Fruit fly (Drosophila melanogaster) whole organism, embryonic: ENCODE results near the gene CG34450.
A peak's percentile ranks its signal among the peaks of the same experiment; 100 is the strongest.

Experiments used
- C15 ChIP-seq: fragments of 200-800 bp; sonication (Bioruptor generic); IDR thresholded peaks from 3 replicates; pipeline ENCODE4 v1.3.6; 2022; ENCODE audit warnings: missing biosample characterization, missing genetic modification characterization
- CG10209 ChIP-seq: fragments of 200-800 bp; sonication (Bioruptor generic); optimal IDR thresholded peaks from 3 replicates; lab custom pipeline; 2017; ENCODE audit warnings: missing biosample characterization, mild to moderate bottlenecking, missing genetic modification characterization, missing genetic modification reagents
- CG11247 ChIP-seq: fragments of 200-800 bp; sonication (Bioruptor generic); IDR thresholded peaks from 2 replicates; pipeline ENCODE4 v1.3.6; 2022; ENCODE audit warnings: missing biosample characterization, missing genetic modification characterization
- CG12071 ChIP-seq: fragments of 200-800 bp; sonication (Bioruptor generic); optimal IDR thresholded peaks from 3 replicates; lab custom pipeline; 2018; ENCODE audit warnings: missing biosample characterization, mild to moderate bottlenecking, missing genetic modification characterization
- CG12104 ChIP-seq: fragments of 200-800 bp; sonication (Bioruptor generic); optimal IDR thresholded peaks from 3 replicates; lab custom pipeline; 2016; ENCODE audit warnings: missing biosample characterization, missing genetic modification characterization
- CG1233 ChIP-seq: fragments of 200-800 bp; sonication (Bioruptor generic); optimal IDR thresholded peaks from 4 replicates; lab custom pipeline; 2018; ENCODE audit warnings: missing biosample characterization, mild to moderate bottlenecking, missing genetic modification characterization
- CG12744 ChIP-seq: fragments of 200-800 bp; sonication (Bioruptor generic); optimal IDR thresholded peaks from 2 replicates; lab custom pipeline; 2016; ENCODE audit warnings: missing biosample characterization, missing genetic modification characterization
- CG13287 ChIP-seq: fragments of 200-800 bp; sonication (Bioruptor generic); IDR thresholded peaks from 2 replicates; pipeline ENCODE4 v1.3.6; 2022; ENCODE audit warnings: missing biosample characterization, missing genetic modification characterization; ENCODE audit not compliant: partially characterized antibody
- CG13424 ChIP-seq: fragments of 200-800 bp; sonication (Bioruptor generic); optimal IDR thresholded peaks from 2 replicates; lab custom pipeline; 2019; ENCODE audit warnings: missing biosample characterization, mild to moderate bottlenecking, missing genetic modification characterization, moderate library complexity
- CG13624 ChIP-seq: fragments of 200-800 bp; sonication (Bioruptor generic); optimal IDR thresholded peaks from 2 replicates; lab custom pipeline; 2016; ENCODE audit warnings: missing biosample characterization, missing genetic modification characterization
- CG16779 ChIP-seq: fragments of 200-800 bp; sonication (Bioruptor generic); IDR thresholded peaks from 2 replicates; pipeline ENCODE4 v1.3.6; 2022; ENCODE audit warnings: missing biosample characterization, missing genetic modification characterization
- CG17328 ChIP-seq: fragments of 200-800 bp; sonication (Bioruptor generic); IDR thresholded peaks from 2 replicates; pipeline ENCODE4 v1.3.6; 2022; ENCODE audit warnings: missing biosample characterization, missing genetic modification characterization
- CG2116 ChIP-seq: fragments of 200-800 bp; sonication (Bioruptor generic); optimal IDR thresholded peaks from 3 replicates; lab custom pipeline; 2018; ENCODE audit warnings: missing biosample characterization, mild to moderate bottlenecking, missing genetic modification characterization
- CG2875 ChIP-seq: fragments of 200-800 bp; sonication (Bioruptor generic); optimal IDR thresholded peaks from 2 replicates; lab custom pipeline; 2017; ENCODE audit warnings: missing biosample characterization, mild to moderate bottlenecking, missing genetic modification characterization, missing genetic modification reagents
- CG31441 ChIP-seq: fragments of 200-800 bp; sonication (Bioruptor generic); IDR thresholded peaks from 2 replicates; pipeline ENCODE4 v1.3.6; 2022; ENCODE audit warnings: missing biosample characterization, missing genetic modification characterization
- CG3163 ChIP-seq: fragments of 200-800 bp; sonication (Bioruptor generic); optimal IDR thresholded peaks from 3 replicates; lab custom pipeline; 2016; ENCODE audit warnings: missing biosample characterization, missing genetic modification characterization
- CG3281 ChIP-seq: fragments of 200-800 bp; sonication (Bioruptor generic); optimal IDR thresholded peaks from 3 replicates; lab custom pipeline; 2017; ENCODE audit warnings: missing biosample characterization, mild to moderate bottlenecking, missing genetic modification characterization
- CG6272 ChIP-seq: fragments of 200-800 bp; sonication (Bioruptor generic); IDR thresholded peaks from 2 replicates; pipeline ENCODE4 v1.3.6; 2022; ENCODE audit warnings: missing biosample characterization, missing genetic modification characterization
- CG7786 ChIP-seq: fragments of 200-800 bp; sonication (Bioruptor generic); optimal IDR thresholded peaks from 2 replicates; lab custom pipeline; 2016; ENCODE audit warnings: missing biosample characterization, missing genetic modification characterization
- CG8359 ChIP-seq: fragments of 200-800 bp; sonication (Bioruptor generic); optimal IDR thresholded peaks from 2 replicates; lab custom pipeline; 2017; ENCODE audit warnings: missing biosample characterization, mild to moderate bottlenecking, missing genetic modification characterization, borderline replicate concordance
- Dip3 ChIP-seq: fragments of 200-800 bp; sonication (Bioruptor generic); optimal IDR thresholded peaks from 3 replicates; lab custom pipeline; 2016; ENCODE audit warnings: missing biosample characterization, missing genetic modification characterization
- HHEX ChIP-seq: fragments of 200-800 bp; sonication (Bioruptor generic); optimal IDR thresholded peaks from 3 replicates; lab custom pipeline; 2017; ENCODE audit warnings: missing biosample characterization, mild to moderate bottlenecking, missing genetic modification characterization, missing genetic modification reagents
- HLH54F ChIP-seq: fragments of 200-800 bp; sonication (Bioruptor generic); optimal IDR thresholded peaks from 3 replicates; lab custom pipeline; 2016; ENCODE audit warnings: missing biosample characterization, missing genetic modification characterization
- Hr39 ChIP-seq: fragments of >200 bp; optimal IDR thresholded peaks from 2 replicates; lab custom pipeline; 2017
- Hr78 ChIP-seq, 2 experiments: fragments of 200-800 bp in 1 of 2; fragments of >200 bp in 1 of 2; sonication (Bioruptor generic) in 1 of 2; optimal IDR thresholded peaks; 2 replicates each; lab custom pipeline; 2017 to 2019; ENCODE audit warnings: missing biosample characterization in 2 of 2, missing genetic modification characterization in 2 of 2, mild to moderate bottlenecking in 1 of 2, moderate library complexity in 1 of 2
- Lim3 ChIP-seq: fragments of 200-800 bp; sonication (Bioruptor generic); IDR thresholded peaks from 2 replicates; pipeline ENCODE4 v1.3.6; 2022; ENCODE audit warnings: missing biosample characterization, missing genetic modification characterization
- Ravus ChIP-seq: fragments of 200-800 bp; sonication (Bioruptor generic); IDR thresholded peaks from 2 replicates; pipeline ENCODE4 v1.3.6; 2022; ENCODE audit warnings: missing biosample characterization, missing genetic modification characterization
- Sin3A ChIP-seq: fragments of >200 bp; optimal IDR thresholded peaks from 2 replicates; lab custom pipeline; 2018
- Six4 ChIP-seq: fragments of 200-800 bp; sonication (Bioruptor generic); optimal IDR thresholded peaks from 2 replicates; lab custom pipeline; 2016; ENCODE audit warnings: missing biosample characterization, missing genetic modification characterization
- Sox100B ChIP-seq: fragments of 200-800 bp; sonication (Bioruptor generic); optimal IDR thresholded peaks from 3 replicates; lab custom pipeline; 2018; ENCODE audit warnings: missing biosample characterization, mild to moderate bottlenecking, missing genetic modification characterization
- YL-1 ChIP-seq: fragments of 200-800 bp; sonication (Bioruptor generic); optimal IDR thresholded peaks from 3 replicates; lab custom pipeline; 2017; ENCODE audit warnings: missing biosample characterization, mild to moderate bottlenecking, missing genetic modification characterization
- bab2 ChIP-seq: fragments of 200-800 bp; sonication (Bioruptor generic); optimal IDR thresholded peaks from 2 replicates; lab custom pipeline; 2016; ENCODE audit warnings: missing biosample characterization, missing genetic modification characterization
- crp ChIP-seq, 2 experiments: fragments of 200-800 bp; sonication (Bioruptor generic); optimal IDR thresholded peaks; 2 replicates in 1 of 2; 3 replicates in 1 of 2; lab custom pipeline; 2017; ENCODE audit warnings: missing biosample characterization in 2 of 2, missing genetic modification characterization in 2 of 2, mild to moderate bottlenecking in 1 of 2, moderate library complexity in 1 of 2
- dimm ChIP-seq: fragments of 200-800 bp; sonication (Bioruptor generic); IDR thresholded peaks from 2 replicates; pipeline ENCODE4 v1.3.6; 2022; ENCODE audit warnings: missing biosample characterization, missing genetic modification characterization
- esg ChIP-seq: fragments of 200-800 bp; sonication (Bioruptor generic); conservative IDR thresholded peaks from 2 replicates; pipeline ENCODE4 v1.3.6; 2022; ENCODE audit warnings: missing biosample characterization, missing genetic modification characterization
- fru ChIP-seq: fragments of >200 bp; optimal IDR thresholded peaks from 2 replicates; lab custom pipeline; 2017
- hb ChIP-seq: fragments of 200-800 bp; sonication (Bioruptor generic); IDR thresholded peaks from 3 replicates; pipeline ENCODE4 v1.3.6; 2022; ENCODE audit warnings: missing biosample characterization, missing genetic modification characterization; ENCODE audit not compliant: partially characterized antibody
- oc ChIP-seq: fragments of 200-800 bp; sonication (Bioruptor generic); optimal IDR thresholded peaks from 2 replicates; lab custom pipeline; 2018; ENCODE audit warnings: missing biosample characterization, mild to moderate bottlenecking, missing genetic modification characterization, moderate library complexity
- peb ChIP-seq: fragments of 200-800 bp; sonication (Bioruptor generic); IDR thresholded peaks from 2 replicates; pipeline ENCODE4 v1.3.6; 2022; ENCODE audit warnings: missing biosample characterization, missing genetic modification characterization
- pho ChIP-seq: fragments of 200-800 bp; sonication (Bioruptor generic); optimal IDR thresholded peaks from 2 replicates; lab custom pipeline; 2016; ENCODE audit warnings: missing biosample characterization, missing genetic modification characterization
- psq ChIP-seq: fragments of 200-800 bp; sonication (Bioruptor generic); optimal IDR thresholded peaks from 2 replicates; lab custom pipeline; 2017; ENCODE audit warnings: missing biosample characterization, missing genetic modification characterization
- salm ChIP-seq: fragments of 200-800 bp; sonication (Bioruptor generic); optimal IDR thresholded peaks from 2 replicates; lab custom pipeline; 2018; ENCODE audit warnings: missing biosample characterization, mild to moderate bottlenecking, missing genetic modification characterization
- scrt ChIP-seq: fragments of 200-800 bp; sonication (Bioruptor generic); optimal IDR thresholded peaks from 2 replicates; lab custom pipeline; 2018; ENCODE audit warnings: missing biosample characterization, mild to moderate bottlenecking, missing genetic modification characterization, moderate library complexity
- sens ChIP-seq: fragments of 200-800 bp; sonication (Bioruptor generic); peaks from one replicate; lab custom pipeline; 2016; ENCODE audit warnings: missing biosample characterization, missing genetic modification characterization
- sens-2 ChIP-seq: fragments of 200-800 bp; sonication (Bioruptor generic); IDR thresholded peaks from 2 replicates; pipeline ENCODE4 v1.3.6; 2022; ENCODE audit warnings: missing biosample characterization, missing genetic modification characterization
- sima ChIP-seq: fragments of 200-800 bp; sonication (Bioruptor generic); optimal IDR thresholded peaks from 2 replicates; lab custom pipeline; 2016; ENCODE audit warnings: missing biosample characterization, missing genetic modification characterization
- tap ChIP-seq: fragments of 200-800 bp; optimal IDR thresholded peaks from 3 replicates; lab custom pipeline; 2019; ENCODE audit warnings: missing biosample characterization, mild to moderate bottlenecking, missing genetic modification characterization, moderate library complexity
- toy ChIP-seq: fragments of 200-800 bp; sonication (Bioruptor generic); IDR thresholded peaks from 2 replicates; pipeline ENCODE4 v1.3.6; 2022; ENCODE audit warnings: missing biosample characterization, missing genetic modification characterization
- twi ChIP-seq: fragments of 200-800 bp; optimal IDR thresholded peaks from 2 replicates; lab custom pipeline; 2019; ENCODE audit warnings: missing biosample characterization, mild to moderate bottlenecking, missing genetic modification characterization, moderate library complexity
- tx ChIP-seq: fragments of 200-800 bp; sonication (Bioruptor generic); optimal IDR thresholded peaks from 2 replicates; lab custom pipeline; 2016; ENCODE audit warnings: missing biosample characterization, missing genetic modification characterization

The CG34450 gene

DNA sequence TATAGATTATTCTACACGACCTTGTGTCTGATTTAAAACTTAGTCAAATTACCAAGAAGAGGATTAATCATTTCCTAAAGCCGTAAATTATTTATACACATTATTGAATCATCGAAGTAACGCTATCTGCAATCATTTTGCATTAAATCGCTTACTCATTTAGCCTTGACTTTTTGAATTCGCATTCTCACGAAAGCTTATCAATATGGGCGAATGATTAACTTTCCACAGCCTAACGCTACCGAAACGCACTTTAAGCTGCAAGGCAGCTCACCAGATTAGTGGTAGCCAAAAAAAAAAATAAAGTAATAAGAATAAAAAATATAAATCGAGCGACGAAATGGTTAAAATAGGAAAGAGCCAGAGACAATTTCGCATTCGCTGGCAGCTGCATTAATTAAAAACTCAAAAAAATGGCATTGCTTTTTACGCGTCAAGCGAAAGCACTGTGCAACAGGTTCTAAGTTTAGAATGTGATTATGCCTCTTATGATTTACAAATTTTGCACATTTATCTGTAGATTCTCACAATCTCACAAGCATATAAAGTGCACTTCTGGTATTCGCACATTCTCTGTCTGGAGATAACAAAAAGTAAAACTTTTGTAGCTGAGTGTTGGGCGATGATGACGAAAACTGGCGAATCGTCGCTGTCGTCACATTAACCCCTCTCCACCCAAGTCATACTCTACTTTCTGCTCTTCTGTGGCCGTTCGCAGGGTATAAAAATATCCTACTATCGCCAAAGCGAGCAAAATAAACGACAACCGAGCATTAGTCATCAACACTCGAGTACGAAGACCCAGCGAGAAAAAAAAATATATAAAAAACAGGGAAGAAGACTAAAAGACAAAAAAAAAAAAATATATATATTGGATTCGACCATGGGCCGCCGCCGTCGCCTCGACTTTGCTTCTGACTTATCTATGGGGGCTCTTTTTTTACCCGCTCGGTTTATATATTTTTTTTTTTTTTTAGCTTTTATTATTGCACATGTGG, 13.5 kb upstream of the CG34450 start (continued):
- no peak for TF ChIP-seq Sin3A (lab: Kevin White, UChicago)
- peak; percentile 72 for TF ChIP-seq CG7786 (GFP tag; lab: Kevin White, UChicago)
- TF ChIP-seq CG6272 (GFP tag; lab: Robert Waterston, UW) = peak; percentile 56
- TF ChIP-seq psq (GFP tag; lab: Kevin White, UChicago) = no peak
- TF ChIP-seq Hr39 = no peak
- no peak for TF ChIP-seq CG12104 (GFP tag; lab: Kevin White, UChicago)
- TF ChIP-seq C15 = peak; percentile 66; the same call in 2 of the 3 replicates
- TF ChIP-seq CG13624 = peak; percentile 75
- TF ChIP-seq crp (GFP tag; optimal IDR thresholded peaks at IDR 0.05; lab: Kevin White, UChicago) = no peak
- TF ChIP-seq Dip3 (GFP tag; lab: Kevin White, UChicago) = peak; percentile 82
- no peak for TF ChIP-seq hb (GFP tag; lab: Robert Waterston, UW)
- TF ChIP-seq tap (tag; lab: Kevin White, UChicago) = peak; percentile 31
- TF ChIP-seq CG31441 (GFP tag; lab: Robert Waterston, UW) = no peak; the same call in 1 of the 2 replicates
- peak; percentile 59 for TF ChIP-seq CG10209
- TF ChIP-seq CG13287 (GFP tag; lab: Robert Waterston, UW) = no peak
- TF ChIP-seq fru = no peak
- no peak for TF ChIP-seq CG16779
- TF ChIP-seq CG1233 (GFP tag; lab: Kevin White, UChicago) = peak; percentile 47
- TF ChIP-seq YL-1 (GFP tag; lab: Kevin White, UChicago) = no peak
- 0 out of 2 replicates have a peak, but pooled peaks have one; percentile 26 for TF ChIP-seq dimm (GFP tag; lab: Robert Waterston, UW)
- TF ChIP-seq oc (tag; lab: Kevin White, UChicago) = no peak
- TF ChIP-seq CG3281 (GFP tag; lab: Kevin White, UChicago) = peak; percentile 80
- TF ChIP-seq CG11247 (GFP tag; lab: Robert Waterston, UW) = peak; percentile 79
- peak; percentile 42 for TF ChIP-seq CG13424
- TF ChIP-seq Sox100B (GFP tag; lab: Kevin White, UChicago) = no peak
- no peak for TF ChIP-seq CG2116 (GFP tag; lab: Kevin White, UChicago)
- peak; percentile 52 for TF ChIP-seq HLH54F (GFP tag; lab: Kevin White, UChicago)
- peak; percentile 71 for TF ChIP-seq sens (GFP tag; lab: Kevin White, UChicago)
- peak; percentile 63; the same call in 1 of the 2 replicates for TF ChIP-seq toy (GFP tag; lab: Robert Waterston, UW)
- peak; percentile 27 for TF ChIP-seq CG3163 (GFP tag; lab: Kevin White, UChicago)
- TF ChIP-seq CG12744 = no peak
- TF ChIP-seq CG17328 (GFP tag; lab: Robert Waterston, UW) = peak; percentile 63
- peak; percentile 58 for TF ChIP-seq HHEX (GFP tag; lab: Kevin White, UChicago)
- TF ChIP-seq peb = no peak
- no peak for TF ChIP-seq Six4
- no peak for TF ChIP-seq twi (tag; lab: Kevin White, UChicago)
- no peak for TF ChIP-seq Hr78 (GFP tag; optimal IDR thresholded peaks at IDR 0.05; lab: Kevin White, UChicago)
- no peak for TF ChIP-seq Lim3 (GFP tag; lab: Robert Waterston, UW)
- peak; percentile 43; the same call in 1 of the 2 replicates for TF ChIP-seq esg (GFP tag; lab: Robert Waterston, UW)
- peak; percentile 67 for TF ChIP-seq scrt (GFP tag; lab: Kevin White, UChicago)
- no peak; the same call in 1 of the 2 replicates for TF ChIP-seq Ravus (GFP tag; lab: Robert Waterston, UW)
- TF ChIP-seq CG12071 (GFP tag; lab: Kevin White, UChicago) = peak; percentile 73
- TF ChIP-seq pho (GFP tag; lab: Kevin White, UChicago) = peak; percentile 34
- peak; percentile 27 for TF ChIP-seq tx (GFP tag; lab: Kevin White, UChicago)
- TF ChIP-seq sens-2 (GFP tag; lab: Robert Waterston, UW) = no peak
- TF ChIP-seq CG2875 (GFP tag; lab: Kevin White, UChicago) = no peak
- no peak for TF ChIP-seq sima (GFP tag; lab: Kevin White, UChicago)
- TF ChIP-seq CG8359 (GFP tag; lab: Kevin White, UChicago) = no peak
- TF ChIP-seq salm (tag; lab: Kevin White, UChicago) = no peak
- TF ChIP-seq bab2 = peak; percentile 25
